Worm (Caenorhabditis elegans): ENCODE measurements around the gene C25F6.8.

ce11 chrX:5458750-5459149 lies 10.7 kb downstream of the C25F6.8 start:
- TF ChIP-seq unc-62 (GFP tag; optimal IDR thresholded peaks at IDR 0.05) (no peak), ztf-26 (tag; optimal IDR thresholded peaks at IDR 0.05) (no peak), tbx-9 (tag; optimal IDR thresholded peaks at IDR 0.05; ENCODE audit: borderline replicate concordance) (no peak), gei-17 (GFP tag; optimal IDR thresholded peaks at IDR 0.05) (no peak), cebp-2 (GFP tag; IDR thresholded peaks at IDR 0.05) (no peak), ets-4 (GFP tag; optimal IDR thresholded peaks at IDR 0.05) (no peak), athp-1 (tag; optimal IDR thresholded peaks at IDR 0.05) (no peak), Y79H2A.3 (GFP tag; conservative IDR thresholded peaks at IDR 0.05) (no peak)

Measured in whole organism, young adult.